Worm (Caenorhabditis elegans) whole organism, L4 larva: ENCODE data around the gene Y40B10A.9.

ENCODE experiments used
- arid-1 ChIP-seq: fragments of 200-800 bp; sonication (Bioruptor generic); conservative IDR thresholded peaks from 2 replicates; pipeline ENCODE4 v1.3.6; 2022; ENCODE audit warnings: missing genetic modification reagents, missing genetic modification characterization, missing compliant biosample characterization
- lin-29 ChIP-seq: fragments of 200-800 bp; sonication (Bioruptor generic); IDR thresholded peaks from 2 replicates; pipeline ENCODE4 v1.3.6; 2022; ENCODE audit warnings: missing genetic modification reagents, missing genetic modification characterization, missing compliant biosample characterization
- spr-3 ChIP-seq: fragments of 200-800 bp; sonication (Bioruptor generic); optimal IDR thresholded peaks from 2 replicates; lab custom pipeline; 2018; ENCODE audit warnings: mild to moderate bottlenecking, missing genetic modification characterization, missing compliant biosample characterization

DNA sequence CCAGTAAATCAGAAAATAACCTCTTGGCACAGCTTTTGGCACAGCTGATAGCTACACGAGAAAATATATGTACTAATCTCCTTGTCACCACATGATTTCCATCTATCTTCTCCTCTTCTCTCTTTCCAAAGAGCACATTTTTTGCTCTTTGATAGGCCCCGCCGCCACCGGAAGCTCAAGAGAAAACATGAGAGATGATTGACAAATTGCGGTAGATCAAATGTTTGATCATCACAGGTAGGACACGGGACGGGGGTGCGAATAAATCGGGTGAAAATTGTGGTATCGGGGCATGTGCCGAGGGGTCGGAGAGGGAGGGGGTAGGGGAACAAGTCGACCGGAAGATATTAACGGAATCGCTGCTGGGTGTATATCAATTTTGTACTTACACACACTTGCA, 3.3 kb upstream of the Y40B10A.9 start:
- TF ChIP-seq spr-3 (GFP tag; lab: Kevin White, UChicago), result no peak
- no peak for TF ChIP-seq arid-1 (GFP tag; lab: Robert Waterston, UW)
- no peak for TF ChIP-seq lin-29 (GFP tag; lab: Robert Waterston, UW)
